Worm (Caenorhabditis elegans) whole organism, young adult: Measurements from ENCODE around the gene T13F3.6.

Source experiments
- B0035.1 ChIP-seq: sonication (generic microtip); optimal IDR thresholded peaks from 2 replicates; lab custom pipeline; 2016; ENCODE audit warnings: missing genetic modification characterization, mild to moderate bottlenecking, missing compliant biosample characterization, missing genotype, missing genetic modification reagents
- B0261.1 ChIP-seq: sonication (generic microtip); optimal IDR thresholded peaks from 2 replicates; lab custom pipeline; 2016; ENCODE audit warnings: mild to moderate bottlenecking, missing genetic modification characterization, moderate library complexity, missing compliant biosample characterization
- C17E4.6 ChIP-seq: fragments of 200-800 bp; sonication (Bioruptor generic); IDR thresholded peaks from 2 replicates; pipeline ENCODE4 v1.3.6; 2022; ENCODE audit warnings: missing genetic modification reagents, missing genetic modification characterization, missing compliant biosample characterization
- D2030.7 ChIP-seq: fragments of 200-800 bp; sonication (Bioruptor generic); IDR thresholded peaks from 2 replicates; pipeline ENCODE4 v1.3.6; 2022; ENCODE audit warnings: missing genetic modification reagents, missing genetic modification characterization, missing compliant biosample characterization
- F10E7.11 ChIP-seq: sonication (generic microtip); optimal IDR thresholded peaks from 2 replicates; lab custom pipeline; 2017; ENCODE audit warnings: mild to moderate bottlenecking, missing genetic modification characterization, moderate library complexity, missing compliant biosample characterization
- F23B12.7 ChIP-seq: sonication (generic microtip); optimal IDR thresholded peaks from 2 replicates; lab custom pipeline; 2017; ENCODE audit warnings: missing genetic modification characterization, mild to moderate bottlenecking, missing compliant biosample characterization, antibody characterized with exemption, moderate library complexity; ENCODE audit not compliant: insufficient read depth
- F52B5.7 ChIP-seq: sonication (generic microtip); optimal IDR thresholded peaks from 2 replicates; lab custom pipeline; 2016; ENCODE audit warnings: mild to moderate bottlenecking, missing genetic modification characterization, missing compliant biosample characterization
- F55B11.4 ChIP-seq: sonication (generic microtip); optimal IDR thresholded peaks from 2 replicates; lab custom pipeline; 2016; ENCODE audit warnings: missing compliant biosample characterization, missing genetic modification characterization, borderline replicate concordance; ENCODE audit not compliant: insufficient read depth
- F57C9.4 ChIP-seq: sonication (generic microtip); optimal IDR thresholded peaks from 2 replicates; lab custom pipeline; 2017; ENCODE audit warnings: mild to moderate bottlenecking, missing genetic modification characterization, missing compliant biosample characterization
- Y56A3A.18 ChIP-seq: fragments of 200-800 bp; sonication (Bioruptor generic); IDR thresholded peaks from 2 replicates; pipeline ENCODE4 v1.3.6; 2022; ENCODE audit warnings: missing genetic modification reagents, missing genetic modification characterization, missing compliant biosample characterization
- Y67H2A.10 ChIP-seq: fragments of 200-800 bp; sonication (Bioruptor generic); conservative IDR thresholded peaks from 2 replicates; pipeline ENCODE4 v1.3.6; 2022; ENCODE audit warnings: missing genetic modification reagents, missing genetic modification characterization, missing compliant biosample characterization
- Y95B8A.8 ChIP-seq: fragments of 200-800 bp; sonication (Bioruptor generic); IDR thresholded peaks from 2 replicates; pipeline ENCODE4 v1.3.6; 2022; ENCODE audit warnings: missing genetic modification reagents, missing genetic modification characterization, missing compliant biosample characterization
- ama-1 ChIP-seq, 3 experiments: fragments of 150-350 bp in 1 of 3; sonication (generic microtip) in 2 of 3; optimal IDR thresholded peaks; 2 replicates each; lab custom pipeline; 2014 to 2018; ENCODE audit warnings: missing biosample characterization in 2 of 3, missing genetic modification characterization in 2 of 3, missing genetic modification reagents in 2 of 3
- aptf-3 ChIP-seq: fragments of 200-800 bp; sonication (Bioruptor generic); IDR thresholded peaks from 2 replicates; pipeline ENCODE4 v1.3.6; 2022; ENCODE audit warnings: missing genetic modification characterization, missing compliant biosample characterization
- bed-2 ChIP-seq: fragments of 200-800 bp; sonication (Bioruptor generic); IDR thresholded peaks from 2 replicates; pipeline ENCODE4 v1.3.6; 2022; ENCODE audit warnings: missing genetic modification reagents, missing genetic modification characterization, missing compliant biosample characterization
- cebp-2 ChIP-seq: fragments of 200-800 bp; sonication (Bioruptor generic); IDR thresholded peaks from 2 replicates; pipeline ENCODE4 v1.3.6; 2022; ENCODE audit warnings: missing genetic modification characterization, missing compliant biosample characterization
- ceh-100 ChIP-seq: fragments of 200-800 bp; sonication (Bioruptor generic); IDR thresholded peaks from 2 replicates; pipeline ENCODE4 v1.3.6; 2022; ENCODE audit warnings: missing genetic modification reagents, missing genetic modification characterization, missing compliant biosample characterization
- ceh-58 ChIP-seq: fragments of 200-800 bp; sonication (Bioruptor generic); IDR thresholded peaks from 2 replicates; pipeline ENCODE4 v1.3.6; 2022; ENCODE audit warnings: missing genetic modification characterization, missing compliant biosample characterization
- chd-7 ChIP-seq: sonication (generic microtip); optimal IDR thresholded peaks from 2 replicates; lab custom pipeline; 2016; ENCODE audit warnings: mild to moderate bottlenecking, missing genetic modification characterization, moderate library complexity, missing compliant biosample characterization
- die-1 ChIP-seq: sonication (generic microtip); optimal IDR thresholded peaks from 2 replicates; lab custom pipeline; 2016; ENCODE audit warnings: missing genotype, mild to moderate bottlenecking, missing genetic modification characterization, missing compliant biosample characterization
- efl-1 ChIP-seq: fragments of 150-350 bp; optimal IDR thresholded peaks from 2 replicates; lab custom pipeline; 2014; ENCODE audit warnings: missing biosample characterization, missing genetic modification reagents, missing genetic modification characterization
- egl-44 ChIP-seq: fragments of 200-800 bp; sonication (Bioruptor generic); IDR thresholded peaks from 2 replicates; pipeline ENCODE4 v1.3.6; 2022; ENCODE audit warnings: missing genetic modification reagents, missing genetic modification characterization, missing compliant biosample characterization
- egrh-3 ChIP-seq: fragments of 200-800 bp; sonication (Bioruptor generic); IDR thresholded peaks from 2 replicates; pipeline ENCODE4 v1.3.6; 2022; ENCODE audit warnings: missing genetic modification reagents, missing genetic modification characterization, missing compliant biosample characterization
- ekl-4 ChIP-seq: fragments of 200-800 bp; sonication (Bioruptor generic); IDR thresholded peaks from 2 replicates; pipeline ENCODE4 v1.3.6; 2022; ENCODE audit warnings: missing genetic modification reagents, missing genetic modification characterization, missing compliant biosample characterization
- fkh-3 ChIP-seq: sonication (generic microtip); optimal IDR thresholded peaks from 2 replicates; lab custom pipeline; 2016; ENCODE audit warnings: mild to moderate bottlenecking, missing genetic modification characterization, missing compliant biosample characterization
- hmg-1.2 ChIP-seq: fragments of 200-800 bp; sonication (Bioruptor generic); IDR thresholded peaks from 2 replicates; pipeline ENCODE4 v1.3.6; 2022; ENCODE audit warnings: missing genetic modification reagents, missing genetic modification characterization, missing compliant biosample characterization
- hmg-20 ChIP-seq: fragments of 200-800 bp; sonication (Bioruptor generic); IDR thresholded peaks from 2 replicates; pipeline ENCODE4 v1.3.6; 2022; ENCODE audit warnings: missing genetic modification reagents, missing genetic modification characterization, missing compliant biosample characterization
- hrde-1 ChIP-seq: sonication (generic microtip); optimal IDR thresholded peaks from 2 replicates; lab custom pipeline; 2016; ENCODE audit warnings: missing genetic modification characterization, mild to moderate bottlenecking, missing compliant biosample characterization, moderate library complexity, missing genotype, missing genetic modification reagents, borderline replicate concordance
- lin-35 ChIP-seq, 3 experiments: fragments of 150-350 bp in 2 of 3; sonication (generic microtip) in 1 of 3; optimal IDR thresholded peaks; 2 replicates each; lab custom pipeline; 2014 to 2018; ENCODE audit warnings: missing biosample characterization in 3 of 3, missing genetic modification characterization in 3 of 3, missing genetic modification reagents in 3 of 3
- lin-54 ChIP-seq: fragments of 200-800 bp; sonication (Bioruptor generic); optimal IDR thresholded peaks from 2 replicates; lab custom pipeline; 2018; ENCODE audit warnings: mild to moderate bottlenecking, missing genetic modification characterization, missing compliant biosample characterization
- lsl-1 ChIP-seq: fragments of 200-800 bp; sonication (Bioruptor generic); optimal IDR thresholded peaks from 2 replicates; lab custom pipeline; 2018; ENCODE audit warnings: mild to moderate bottlenecking, missing genetic modification characterization, moderate library complexity, missing compliant biosample characterization
- lsy-27 ChIP-seq: sonication (generic microtip); optimal IDR thresholded peaks from 2 replicates; lab custom pipeline; 2017; ENCODE audit warnings: missing genetic modification characterization, mild to moderate bottlenecking, missing compliant biosample characterization, antibody characterized with exemption, missing genotype, borderline replicate concordance; ENCODE audit not compliant: insufficient read depth
- madf-8 ChIP-seq: fragments of 200-800 bp; sonication (Bioruptor generic); conservative IDR thresholded peaks from 2 replicates; pipeline ENCODE4 v1.3.6; 2022; ENCODE audit warnings: missing genetic modification reagents, missing genetic modification characterization, missing compliant biosample characterization
- mel-28 ChIP-seq: sonication (generic microtip); optimal IDR thresholded peaks from 2 replicates; lab custom pipeline; 2016; ENCODE audit warnings: borderline replicate concordance, mild to moderate bottlenecking, missing genetic modification characterization, missing compliant biosample characterization
- nfya-1 ChIP-seq: sonication (generic microtip); optimal IDR thresholded peaks from 2 replicates; lab custom pipeline; 2017; ENCODE audit warnings: antibody characterized with exemption, missing compliant biosample characterization, missing genetic modification characterization, borderline replicate concordance; ENCODE audit not compliant: insufficient read depth
- nhr-80 ChIP-seq: sonication (generic microtip); optimal IDR thresholded peaks from 2 replicates; lab custom pipeline; 2016; ENCODE audit warnings: missing genetic modification characterization, missing compliant biosample characterization
- pbrm-1 ChIP-seq: fragments of 200-800 bp; sonication (Bioruptor generic); IDR thresholded peaks from 2 replicates; pipeline ENCODE4 v1.3.6; 2022; ENCODE audit warnings: missing genetic modification reagents, missing genetic modification characterization, missing compliant biosample characterization
- sea-2 ChIP-seq: fragments of 200-800 bp; sonication (Bioruptor generic); IDR thresholded peaks from 2 replicates; pipeline ENCODE4 v1.3.6; 2022; ENCODE audit warnings: missing genetic modification characterization, missing compliant biosample characterization
- snpc-1.3 ChIP-seq: sonication (generic microtip); optimal IDR thresholded peaks from 2 replicates; lab custom pipeline; 2017; ENCODE audit warnings: missing genetic modification characterization, mild to moderate bottlenecking, missing compliant biosample characterization, antibody characterized with exemption, moderate library complexity, missing genotype, missing genetic modification reagents; ENCODE audit not compliant: insufficient read depth
- sptf-2 ChIP-seq: fragments of 200-800 bp; sonication (Bioruptor generic); optimal IDR thresholded peaks from 2 replicates; lab custom pipeline; 2018; ENCODE audit warnings: mild to moderate bottlenecking, missing genetic modification characterization, missing compliant biosample characterization
- xnd-1 ChIP-seq: sonication (generic microtip); optimal IDR thresholded peaks from 2 replicates; lab custom pipeline; 2016; ENCODE audit warnings: missing genotype, missing genetic modification reagents, missing genetic modification characterization, missing compliant biosample characterization
- zfh-2 ChIP-seq: fragments of 200-800 bp; sonication (Bioruptor generic); conservative IDR thresholded peaks from 2 replicates; pipeline ENCODE4 v1.3.6; 2022; ENCODE audit warnings: missing genetic modification reagents, missing genetic modification characterization, missing compliant biosample characterization
- zim-3 ChIP-seq: sonication (generic microtip); optimal IDR thresholded peaks from 2 replicates; lab custom pipeline; 2017; ENCODE audit warnings: mild to moderate bottlenecking, missing genetic modification characterization, moderate library complexity, missing compliant biosample characterization

The T13F3.6 gene

DNA sequence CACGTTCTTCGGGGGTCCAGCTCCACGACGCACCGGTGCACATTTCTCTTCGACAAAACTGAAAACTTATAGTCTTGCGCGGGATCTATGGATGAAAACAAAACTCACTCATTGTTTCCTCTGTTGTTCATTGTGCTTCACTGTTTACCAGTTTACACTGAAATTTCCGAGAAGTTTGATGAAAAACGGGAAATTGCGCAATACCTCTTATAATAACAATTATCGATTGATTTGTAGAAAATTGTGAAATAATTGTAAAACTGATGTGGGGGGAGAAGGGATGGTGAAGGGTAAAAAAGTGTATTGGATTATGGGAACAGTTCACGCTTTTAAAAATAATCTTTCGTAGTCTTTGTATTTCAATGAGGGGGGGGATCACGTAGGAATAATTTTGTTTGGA, 41.6 kb downstream of the T13F3.6 start:
- TF ChIP-seq B0035.1 (tag; lab: Kevin White, UChicago) (no peak), ceh-100 (GFP tag; lab: Robert Waterston, UW) (no peak), lin-35 (GFP tag; optimal IDR thresholded peaks at IDR 0.05; lab: Kevin White, UChicago) (no peak), Y67H2A.10 (GFP tag; lab: Robert Waterston, UW) (no peak), D2030.7 (GFP tag; lab: Robert Waterston, UW) (no peak), Y56A3A.18 (GFP tag; lab: Robert Waterston, UW) (no peak), fkh-3 (tag; lab: Kevin White, UChicago) (no peak), efl-1 (GFP tag; lab: Kevin White, UChicago) (no peak), zim-3 (tag; lab: Kevin White, UChicago) (no peak), hrde-1 (tag; lab: Kevin White, UChicago) (no peak)

DNA sequence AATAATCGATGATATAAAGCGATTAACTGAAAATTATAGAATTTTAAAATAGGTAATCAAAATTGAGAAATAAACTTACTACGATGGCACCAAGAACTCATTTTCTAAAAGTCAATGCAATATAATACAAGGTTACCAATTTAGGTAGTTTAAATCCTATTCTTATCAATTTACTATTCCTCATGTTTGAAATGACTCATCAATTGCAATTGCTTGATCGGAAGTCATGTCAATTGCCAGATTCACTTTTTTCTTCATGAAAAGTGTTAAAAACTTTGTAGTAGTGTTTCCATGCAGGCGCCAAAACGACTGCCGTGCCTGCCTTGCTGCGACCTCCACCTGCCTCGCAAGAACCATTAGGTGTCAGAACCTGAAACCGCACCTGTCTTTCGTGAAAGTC, 44.4 kb downstream of the T13F3.6 start, which contains the start of gene F11A5.13:
Gene F11A5.13 (minus strand): TSS at position 101 of the 400 bp plus-strand sequence.
- no peak for TF ChIP-seq sptf-2 (GFP tag; lab: Kevin White, UChicago)
- TF ChIP-seq Y67H2A.10 (GFP tag; lab: Robert Waterston, UW), result no peak
- no peak for TF ChIP-seq F52B5.7
- no peak for TF ChIP-seq ama-1 (optimal IDR thresholded peaks at IDR 0.05; lab: Kevin White, UChicago)
- TF ChIP-seq ama-1 (GFP tag; optimal IDR thresholded peaks at IDR 0.05; lab: Kevin White, UChicago), result no peak
- TF ChIP-seq pbrm-1, result no peak
- no peak for TF ChIP-seq F57C9.4 (tag; lab: Kevin White, UChicago)
- no peak for TF ChIP-seq F55B11.4 (tag; lab: Kevin White, UChicago)
- no peak for TF ChIP-seq ceh-58 (GFP tag; lab: Robert Waterston, UW)
- TF ChIP-seq lsl-1 (GFP tag; lab: Kevin White, UChicago), result no peak
- no peak for TF ChIP-seq ceh-100 (GFP tag; lab: Robert Waterston, UW)
- no peak for TF ChIP-seq nfya-1 (tag; lab: Kevin White, UChicago)
- no peak for TF ChIP-seq cebp-2 (GFP tag; lab: Robert Waterston, UW)
- no peak for TF ChIP-seq F10E7.11 (tag; lab: Kevin White, UChicago)
- no peak for TF ChIP-seq bed-2 (GFP tag; lab: Robert Waterston, UW)
- no peak for TF ChIP-seq mel-28 (tag; lab: Kevin White, UChicago)
- no peak for TF ChIP-seq hmg-20 (GFP tag; lab: Robert Waterston, UW)
- no peak for TF ChIP-seq B0261.1 (tag; lab: Kevin White, UChicago)
- TF ChIP-seq die-1, result no peak
- TF ChIP-seq nhr-80 (tag; lab: Kevin White, UChicago), result no peak

DNA sequence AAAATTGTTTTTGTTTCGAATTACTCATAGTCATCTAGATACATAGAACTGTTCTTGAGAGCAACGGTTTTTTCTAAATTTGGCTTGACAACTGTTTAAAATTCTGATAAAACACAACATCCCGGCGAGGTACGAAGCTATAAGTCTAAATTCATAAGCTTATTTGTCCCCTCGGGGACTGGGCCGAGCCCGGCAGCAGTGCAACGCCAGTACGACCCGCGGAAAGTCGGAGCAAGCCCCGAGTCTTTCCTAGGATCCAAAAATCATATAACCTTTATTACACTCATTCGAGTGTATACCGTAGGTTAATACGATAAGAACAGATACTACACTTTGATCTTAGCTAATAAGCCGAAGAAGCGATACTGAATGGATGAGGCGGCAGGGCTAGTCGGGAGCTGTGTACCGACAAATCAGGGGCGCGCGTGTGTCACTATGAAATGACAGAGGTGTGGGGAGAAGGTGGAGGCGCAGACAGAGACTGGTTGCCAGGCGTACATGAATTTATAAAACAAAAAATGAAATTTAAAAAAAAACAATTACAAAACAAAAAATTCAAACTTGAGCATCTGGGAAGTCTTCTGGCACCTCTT, 45.4 kb downstream of the T13F3.6 start:
- TF ChIP-seq C17E4.6, result no peak
- TF ChIP-seq Y56A3A.18 (GFP tag; lab: Robert Waterston, UW), result 0 out of 2 replicates have a peak, but pooled peaks have one; percentile 40
- TF ChIP-seq sea-2, result no peak
- TF ChIP-seq egrh-3 (GFP tag; lab: Robert Waterston, UW), result 0 out of 2 replicates have a peak, but pooled peaks have one; percentile 28
- TF ChIP-seq lin-54 (GFP tag; lab: Kevin White, UChicago), result peak; percentile 16
- no peak for TF ChIP-seq aptf-3 (GFP tag; lab: Robert Waterston, UW)
- 0 out of 2 replicates have a peak, but pooled peaks have one; percentile 20 for TF ChIP-seq zfh-2
- TF ChIP-seq ceh-58 (GFP tag; lab: Robert Waterston, UW), result 0 out of 2 replicates have a peak, but pooled peaks have one; percentile 50
- TF ChIP-seq snpc-1.3 (tag; lab: Kevin White, UChicago), result no peak
- no peak for TF ChIP-seq chd-7 (tag; lab: Kevin White, UChicago)
- peak; percentile 21 for TF ChIP-seq B0261.1 (tag; lab: Kevin White, UChicago)
- 0 out of 2 replicates have a peak, but pooled peaks have one; percentile 52 for TF ChIP-seq egl-44
- TF ChIP-seq xnd-1 (tag; lab: Kevin White, UChicago), result peak; percentile 24
- TF ChIP-seq ekl-4 (GFP tag; lab: Robert Waterston, UW), result peak; percentile 65
- TF ChIP-seq lsy-27 (tag; lab: Kevin White, UChicago), result peak; percentile 21
- 0 out of 2 replicates have a peak, but pooled peaks have one; percentile 11 for TF ChIP-seq madf-8 (GFP tag; lab: Robert Waterston, UW)
- TF ChIP-seq F23B12.7 (tag; lab: Kevin White, UChicago), result peak; percentile 52
- TF ChIP-seq Y95B8A.8 (GFP tag; lab: Robert Waterston, UW), result no peak
- TF ChIP-seq hmg-1.2 (GFP tag; lab: Robert Waterston, UW), result peak; percentile 91
